Fruit fly (Drosophila melanogaster): ENCODE data around the gene Taf4.

dm6 chr3L:16157251-16158190, 44.5 kb downstream of the Taf4 start:
- TF ChIP-seq CTCF (optimal IDR thresholded peaks at IDR 0.05) (no peak), CG8478 (optimal IDR thresholded peaks at IDR 0.05) (no peak)
